Fruit fly (Drosophila melanogaster): ENCODE data around the gene CG32812.
A peak's percentile ranks its signal among the peaks of the same experiment; 100 is the strongest.

DNA sequence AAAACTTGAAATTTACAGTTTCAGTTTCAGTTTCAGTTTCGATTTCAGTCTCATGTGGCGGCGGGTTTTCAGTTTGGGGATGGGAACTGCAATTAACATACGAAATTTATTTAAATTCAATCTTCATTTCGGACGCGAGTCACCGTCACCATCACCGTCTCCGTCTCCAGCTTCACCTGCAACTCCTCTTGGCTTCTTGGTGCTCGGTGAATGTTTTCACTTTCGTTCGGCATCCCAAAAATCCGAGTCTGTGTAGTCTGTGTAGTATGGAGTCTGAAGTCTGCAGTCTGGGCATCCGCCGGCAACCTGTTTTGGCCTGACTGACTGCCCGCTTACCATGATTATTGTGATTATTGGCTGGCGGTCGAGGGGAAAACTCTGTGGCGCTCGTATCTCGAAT lies 16.9 kb downstream of the CG32812 start:
- TF ChIP-seq Sox102F (GFP tag; optimal IDR thresholded peaks at IDR 0.05): no peak
- no peak for TF ChIP-seq Hr39 (GFP tag; optimal IDR thresholded peaks at IDR 0.05)
- TF ChIP-seq dac (GFP tag; optimal IDR thresholded peaks at IDR 0.05): no peak
- no peak for TF ChIP-seq Ets96B (tag; optimal IDR thresholded peaks at IDR 0.05)
- no peak for TF ChIP-seq lz (GFP tag; optimal IDR thresholded peaks at IDR 0.05)
- TF ChIP-seq topi (GFP tag; optimal IDR thresholded peaks at IDR 0.05): no peak
- TF ChIP-seq spab (GFP tag; optimal IDR thresholded peaks at IDR 0.05): no peak
- TF ChIP-seq Eip78C (GFP tag): peak; percentile 50

All from whole organism, prepupa.